ENCODE assay signal across 1 fruit fly cellular context in the genomic region with DNA sequence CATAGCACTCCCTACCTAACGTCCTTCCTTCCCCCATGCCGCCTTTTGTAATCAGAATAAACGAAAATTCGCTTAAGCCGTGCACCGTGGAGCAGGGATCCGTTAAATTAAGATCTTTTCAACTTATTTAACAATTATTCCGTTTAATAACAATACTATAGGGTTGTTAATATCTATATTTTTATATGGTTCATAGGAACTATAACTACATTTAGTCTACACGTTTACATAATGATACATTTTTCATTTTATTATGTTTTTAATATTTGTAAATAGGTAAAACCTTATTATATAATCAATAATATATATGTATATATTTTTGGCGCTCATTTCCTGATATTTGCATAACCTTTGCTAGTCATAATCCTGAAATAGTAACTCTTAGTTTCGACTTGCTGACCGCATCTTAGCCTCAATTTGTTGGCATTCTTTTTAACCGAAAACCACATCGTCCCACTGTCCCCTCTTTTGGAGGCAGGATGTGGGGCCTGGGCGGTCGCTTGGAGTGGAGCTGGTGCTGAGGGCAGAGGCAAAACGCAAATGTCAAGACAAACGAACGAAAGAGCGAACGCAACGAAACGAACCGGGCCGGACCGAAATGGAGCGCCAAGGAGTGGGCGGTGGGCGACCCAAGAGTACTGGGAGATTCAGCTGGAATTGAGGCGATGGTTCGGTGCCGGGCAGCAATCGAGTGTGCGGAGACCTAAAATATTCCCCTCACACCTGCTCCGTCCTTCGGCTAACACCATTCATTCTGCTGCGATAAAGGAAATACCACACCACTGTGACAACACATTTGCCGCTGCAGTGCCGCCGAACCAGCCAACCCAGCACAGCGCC.
A peak's percentile ranks its signal among the peaks of the same experiment; 100 is the strongest.
TF ChIP-seq lines count a peak whose summit lies in the region.

No protein-coding gene starts in this region.

TF ChIP-seq in whole organism, embryonic, 481 proteins besides CTCF, POLR2A, EP300 and RAD21 (continued from another document):
- TF ChIP-seq Fer1 (GFP tag; optimal IDR thresholded peaks at IDR 0.05; lab: Kevin White, UChicago) (peak; percentile 48), TFAM (GFP tag; optimal IDR thresholded peaks at IDR 0.05; lab: Kevin White, UChicago) (no peak), Mes4 (GFP tag; optimal IDR thresholded peaks at IDR 0.05; lab: Kevin White, UChicago) (no peak), CG13894 (tag; optimal IDR thresholded peaks at IDR 0.05; lab: Kevin White, UChicago) (peak; percentile 45), zfh1 (GFP tag; IDR thresholded peaks at IDR 0.05; lab: Robert Waterston, UW) (0 out of 3 replicates have a peak, but pooled peaks have one; percentile 19), CG6854 (GFP tag; optimal IDR thresholded peaks at IDR 0.05; lab: Kevin White, UChicago) (peak; percentile 63), Pdp1 (GFP tag; optimal IDR thresholded peaks at IDR 0.05; lab: Kevin White, UChicago) (peak in 1 of 2 experiments; percentile 7), dmrt11E (tag; optimal IDR thresholded peaks at IDR 0.05; lab: Kevin White, UChicago) (no peak), Med (GFP tag; lab: Kevin White, UChicago) (peak; percentile 74), CG6813 (GFP tag; optimal IDR thresholded peaks at IDR 0.05; lab: Kevin White, UChicago) (peak; percentile 16), Drgx (GFP tag; IDR thresholded peaks at IDR 0.05; lab: Robert Waterston, UW) (peak; percentile 33; the same call in 1 of the 2 replicates), CG30020 (tag; optimal IDR thresholded peaks at IDR 0.05; lab: Kevin White, UChicago) (no peak), CG10209 (GFP tag; optimal IDR thresholded peaks at IDR 0.05; lab: Kevin White, UChicago) (peak; percentile 44), CG13775 (GFP tag; optimal IDR thresholded peaks at IDR 0.05; lab: Kevin White, UChicago) (peak; percentile 5), CG6175 (GFP tag; IDR thresholded peaks at IDR 0.05; lab: Robert Waterston, UW) (no peak), fd96Cb (tag; optimal IDR thresholded peaks at IDR 0.05; lab: Kevin White, UChicago) (no peak), CoRest (tag; optimal IDR thresholded peaks at IDR 0.05; lab: Kevin White, UChicago) (peak; percentile 67), Hr3 (GFP tag; optimal IDR thresholded peaks at IDR 0.05; lab: Kevin White, UChicago) (peak; percentile 21), CG15269 (tag; optimal IDR thresholded peaks at IDR 0.05; lab: Kevin White, UChicago) (peak; percentile 53), grau (tag; optimal IDR thresholded peaks at IDR 0.05; lab: Kevin White, UChicago) (peak; percentile 52), Hsf (GFP tag; optimal IDR thresholded peaks at IDR 0.05; lab: Kevin White, UChicago) (no peak), tna (GFP tag; IDR thresholded peaks at IDR 0.05; lab: Robert Waterston, UW; ENCODE audit: partially characterized antibody) (0 out of 2 replicates have a peak, but pooled peaks have one; percentile 26), Ada2b (GFP tag; IDR thresholded peaks at IDR 0.05; lab: Robert Waterston, UW) (no peak), CG12744 (GFP tag; optimal IDR thresholded peaks at IDR 0.05; lab: Kevin White, UChicago) (no peak), gt (GFP tag; IDR thresholded peaks at IDR 0.05; lab: Robert Waterston, UW) (no peak), eyg (GFP tag; optimal IDR thresholded peaks at IDR 0.05; lab: Kevin White, UChicago) (no peak), CG12391 (tag; optimal IDR thresholded peaks at IDR 0.05; lab: Kevin White, UChicago) (peak; percentile 32), CG4424 (GFP tag; optimal IDR thresholded peaks at IDR 0.05; lab: Kevin White, UChicago) (peak; percentile 17), slbo (GFP tag; IDR thresholded peaks at IDR 0.05; lab: Robert Waterston, UW) (0 out of 2 replicates have a peak, but pooled peaks have one; percentile 27), odd (GFP tag; optimal IDR thresholded peaks at IDR 0.05; lab: Kevin White, UChicago) (peak; percentile 49), so (GFP tag; IDR thresholded peaks at IDR 0.05; lab: Robert Waterston, UW) (peak; percentile 41; the same call in 1 of the 3 replicates), CG6683 (GFP tag; optimal IDR thresholded peaks at IDR 0.05; lab: Kevin White, UChicago) (peak; percentile 18), CG3995 (GFP tag; optimal IDR thresholded peaks at IDR 0.05; lab: Kevin White, UChicago) (no peak), az2 (GFP tag; optimal IDR thresholded peaks at IDR 0.05; lab: Kevin White, UChicago) (peak; percentile 14), cwo (GFP tag; optimal IDR thresholded peaks at IDR 0.05; lab: Kevin White, UChicago) (peak; percentile 63), ranshi (GFP tag; IDR thresholded peaks at IDR 0.05; lab: Robert Waterston, UW) (peak; percentile 16; the same call in 1 of the 2 replicates), Bgb (GFP tag; IDR thresholded peaks at IDR 0.05; lab: Robert Waterston, UW; ENCODE audit: partially characterized antibody) (no peak), CG16815 (GFP tag; optimal IDR thresholded peaks at IDR 0.05; lab: Kevin White, UChicago) (peak; percentile 9), CG8924 (tag; optimal IDR thresholded peaks at IDR 0.05; lab: Kevin White, UChicago) (peak; percentile 9), CG14710 (tag; optimal IDR thresholded peaks at IDR 0.05; lab: Kevin White, UChicago) (no peak), Atf6 (GFP tag; IDR thresholded peaks at IDR 0.05; lab: Robert Waterston, UW) (peak; percentile 40; the same call in 1 of the 2 replicates), Ets65A (GFP tag; lab: Kevin White, UChicago) (no peak), maf-S (GFP tag; optimal IDR thresholded peaks at IDR 0.05; lab: Kevin White, UChicago) (no peak), Hmr (GFP tag; optimal IDR thresholded peaks at IDR 0.05; lab: Kevin White, UChicago) (peak; percentile 74), salm (tag; optimal IDR thresholded peaks at IDR 0.05; lab: Kevin White, UChicago) (no peak), CG7556 (GFP tag; optimal IDR thresholded peaks at IDR 0.05; lab: Kevin White, UChicago) (peak; percentile 85), sc (optimal IDR thresholded peaks at IDR 0.05; lab: Kevin White, UChicago) (no peak), sc (GFP tag; optimal IDR thresholded peaks at IDR 0.05; lab: Kevin White, UChicago) (no peak), lbe (GFP tag; optimal IDR thresholded peaks at IDR 0.05; lab: Kevin White, UChicago) (peak; percentile 35), H2.0 (GFP tag; IDR thresholded peaks at IDR 0.05; lab: Robert Waterston, UW) (no peak), Tbp (GFP tag; optimal IDR thresholded peaks at IDR 0.05; lab: Kevin White, UChicago) (no peak), CG8290 (GFP tag; optimal IDR thresholded peaks at IDR 0.05; lab: Kevin White, UChicago) (no peak), CG8290 (tag; optimal IDR thresholded peaks at IDR 0.05; lab: Kevin White, UChicago) (peak in 1 of 2 experiments; percentile 47), CG9437 (GFP tag; optimal IDR thresholded peaks at IDR 0.05; lab: Kevin White, UChicago) (peak; percentile 20), gcm (GFP tag; optimal IDR thresholded peaks at IDR 0.05; lab: Kevin White, UChicago) (no peak), lilli (GFP tag; optimal IDR thresholded peaks at IDR 0.05; lab: Kevin White, UChicago) (no peak), sens (GFP tag; lab: Kevin White, UChicago) (peak; percentile 74), CG6765 (GFP tag; optimal IDR thresholded peaks at IDR 0.05; lab: Kevin White, UChicago) (peak; percentile 43), Fer3 (tag; optimal IDR thresholded peaks at IDR 0.05; lab: Kevin White, UChicago) (peak; percentile 8), CG13296 (GFP tag; optimal IDR thresholded peaks at IDR 0.05; lab: Kevin White, UChicago) (peak; percentile 60), phol (tag; optimal IDR thresholded peaks at IDR 0.05; lab: Kevin White, UChicago) (peak; percentile 17), CG2712 (tag; optimal IDR thresholded peaks at IDR 0.05; lab: Kevin White, UChicago) (peak; percentile 31), sob (GFP tag; IDR thresholded peaks at IDR 0.05; lab: Robert Waterston, UW) (0 out of 2 replicates have a peak, but pooled peaks have one; percentile 11), nmo (GFP tag; optimal IDR thresholded peaks at IDR 0.05; lab: Kevin White, UChicago) (peak; percentile 8), chm (GFP tag; IDR thresholded peaks at IDR 0.05; lab: Robert Waterston, UW) (peak; percentile 73; the same call in 1 of the 2 replicates), BtbVII (GFP tag; optimal IDR thresholded peaks at IDR 0.05; lab: Kevin White, UChicago) (peak; percentile 37), nom (GFP tag; optimal IDR thresholded peaks at IDR 0.05; lab: Kevin White, UChicago) (peak; percentile 46), amos (GFP tag; IDR thresholded peaks at IDR 0.05; lab: Robert Waterston, UW; ENCODE audit: partially characterized antibody) (peak; percentile 9; the same call in 1 of the 2 replicates), bsh (GFP tag; optimal IDR thresholded peaks at IDR 0.05; lab: Kevin White, UChicago) (peak in 1 of 2 experiments; percentile 78), CG17361 (GFP tag; IDR thresholded peaks at IDR 0.05; lab: Robert Waterston, UW) (peak; percentile 49; the same call in 1 of the 3 replicates), CG10147 (GFP tag; optimal IDR thresholded peaks at IDR 0.05; lab: Kevin White, UChicago) (peak; percentile 42), dysf (GFP tag; IDR thresholded peaks at IDR 0.05; lab: Robert Waterston, UW) (0 out of 3 replicates have a peak, but pooled peaks have one; percentile 15), HmgD (GFP tag; optimal IDR thresholded peaks at IDR 0.05; lab: Kevin White, UChicago) (no peak), Sox102F (GFP tag; optimal IDR thresholded peaks at IDR 0.05; lab: Kevin White, UChicago) (peak; percentile 40), CG4617 (GFP tag; optimal IDR thresholded peaks at IDR 0.05; lab: Kevin White, UChicago; ENCODE audit: borderline replicate concordance) (no peak), NfI (GFP tag; optimal IDR thresholded peaks at IDR 0.05; lab: Kevin White, UChicago) (peak; percentile 11), D19B (GFP tag; optimal IDR thresholded peaks at IDR 0.05; lab: Kevin White, UChicago) (peak; percentile 30), gro (GFP tag; optimal IDR thresholded peaks at IDR 0.05; lab: Kevin White, UChicago) (no peak), CG6689 (GFP tag; IDR thresholded peaks at IDR 0.05; lab: Robert Waterston, UW) (peak; percentile 46), CG2199 (GFP tag; IDR thresholded peaks at IDR 0.05; lab: Robert Waterston, UW) (0 out of 3 replicates have a peak, but pooled peaks have one; percentile 66), CG11085 (GFP tag; IDR thresholded peaks at IDR 0.05; lab: Robert Waterston, UW) (peak; percentile 10; the same call in 1 of the 2 replicates), CG9932 (GFP tag; IDR thresholded peaks at IDR 0.05; lab: Robert Waterston, UW) (peak; percentile 37; the same call in 1 of the 2 replicates), CG12659 (GFP tag; optimal IDR thresholded peaks at IDR 0.05; lab: Kevin White, UChicago) (peak; percentile 48), CG3281 (GFP tag; optimal IDR thresholded peaks at IDR 0.05; lab: Kevin White, UChicago) (peak; percentile 63), Oli (tag; optimal IDR thresholded peaks at IDR 0.05; lab: Kevin White, UChicago) (peak; percentile 35), CG15011 (GFP tag; optimal IDR thresholded peaks at IDR 0.05; lab: Kevin White, UChicago) (no peak), BEAF-32 (GFP tag; optimal IDR thresholded peaks at IDR 0.05; lab: Kevin White, UChicago) (no peak), B-H1 (GFP tag; IDR thresholded peaks at IDR 0.05; lab: Robert Waterston, UW) (no peak), CG31441 (GFP tag; IDR thresholded peaks at IDR 0.05; lab: Robert Waterston, UW) (peak; percentile 41; the same call in 1 of the 2 replicates), CG18619 (GFP tag; optimal IDR thresholded peaks at IDR 0.05; lab: Kevin White, UChicago) (peak; percentile 55), Deaf1 (tag; optimal IDR thresholded peaks at IDR 0.05; lab: Kevin White, UChicago) (peak; percentile 42), CG10543 (GFP tag; optimal IDR thresholded peaks at IDR 0.05; lab: Kevin White, UChicago) (no peak), eve (GFP tag; optimal IDR thresholded peaks at IDR 0.05; lab: Kevin White, UChicago) (no peak), Ssrp (tag; optimal IDR thresholded peaks at IDR 0.05; lab: Kevin White, UChicago) (peak; percentile 16), lab (GFP tag; optimal IDR thresholded peaks at IDR 0.05; lab: Kevin White, UChicago) (peak; percentile 54), CG10321 (GFP tag; IDR thresholded peaks at IDR 0.05; lab: Robert Waterston, UW) (no peak), CG2678 (tag; optimal IDR thresholded peaks at IDR 0.05; lab: Kevin White, UChicago) (peak; percentile 72), crol (GFP tag; IDR thresholded peaks at IDR 0.05; lab: Robert Waterston, UW) (peak; percentile 64), CG43689 (GFP tag; IDR thresholded peaks at IDR 0.05; lab: Robert Waterston, UW) (no peak), CG11456 (GFP tag; IDR thresholded peaks at IDR 0.05; lab: Robert Waterston, UW) (no peak), Gug (GFP tag; IDR thresholded peaks at IDR 0.05; lab: Robert Waterston, UW) (peak; percentile 14; the same call in 1 of the 4 replicates), CG11696 (GFP tag; IDR thresholded peaks at IDR 0.05; lab: Robert Waterston, UW) (no peak), seq (GFP tag; IDR thresholded peaks at IDR 0.05; lab: Robert Waterston, UW) (peak; percentile 49; the same call in 1 of the 2 replicates), CG11504 (tag; optimal IDR thresholded peaks at IDR 0.05; lab: Kevin White, UChicago) (peak; percentile 71), NC2α (GFP tag; optimal IDR thresholded peaks at IDR 0.05; lab: Kevin White, UChicago) (no peak), org-1 (GFP tag; optimal IDR thresholded peaks at IDR 0.05; lab: Kevin White, UChicago) (peak; percentile 4), Lpt (GFP tag; optimal IDR thresholded peaks at IDR 0.05; lab: Kevin White, UChicago) (no peak)
